Worm (Caenorhabditis elegans) whole organism, L1 larva: Measurements from ENCODE around the gene irld-44.
"Not testable (repeated sequence)": the region's sequence is repeated elsewhere in the genome, so short reads cannot be mapped to it uniquely, and the experiment has no call there.

Source experiments
- aly-2 ChIP-seq: fragments of 150-350 bp; optimal IDR thresholded peaks from 2 replicates; lab custom pipeline; 2014; ENCODE audit warnings: missing biosample characterization, missing genetic modification characterization
- ceh-82 ChIP-seq, 3 experiments: fragments of 150-350 bp in 1 of 3; sonication (generic microtip) in 2 of 3; optimal IDR thresholded peaks; 2 replicates each; lab custom pipeline; 2014 to 2017; ENCODE audit warnings: missing biosample characterization in 3 of 3, missing genetic modification characterization in 3 of 3
- ces-1 ChIP-seq: fragments of 150-350 bp; optimal IDR thresholded peaks from 2 replicates; lab custom pipeline; 2014; ENCODE audit warnings: missing biosample characterization, missing genetic modification reagents, missing genetic modification characterization
- dsc-1 ChIP-seq: sonication (generic microtip); optimal IDR thresholded peaks from 2 replicates; lab custom pipeline; 2016; ENCODE audit warnings: mild to moderate bottlenecking, missing genetic modification characterization, missing compliant biosample characterization
- elt-2 ChIP-seq: sonication (generic microtip); optimal IDR thresholded peaks from 2 replicates; lab custom pipeline; 2016; ENCODE audit warnings: missing genetic modification characterization, mild to moderate bottlenecking, inconsistent platforms, missing compliant biosample characterization, missing genetic modification reagents
- nhr-71 ChIP-seq: sonication (generic microtip); optimal IDR thresholded peaks from 2 replicates; lab custom pipeline; 2016; ENCODE audit warnings: mild to moderate bottlenecking, missing genetic modification characterization, moderate library complexity, missing compliant biosample characterization
- snpc-4 ChIP-seq: fragments of 150-350 bp; optimal IDR thresholded peaks from 2 replicates; lab custom pipeline; 2014; ENCODE audit warnings: missing biosample characterization, missing genetic modification characterization
- unc-130 ChIP-seq: fragments of 150-350 bp; optimal IDR thresholded peaks from 2 replicates; lab custom pipeline; 2017; ENCODE audit warnings: missing biosample characterization, missing genetic modification characterization, inconsistent platforms

DNA sequence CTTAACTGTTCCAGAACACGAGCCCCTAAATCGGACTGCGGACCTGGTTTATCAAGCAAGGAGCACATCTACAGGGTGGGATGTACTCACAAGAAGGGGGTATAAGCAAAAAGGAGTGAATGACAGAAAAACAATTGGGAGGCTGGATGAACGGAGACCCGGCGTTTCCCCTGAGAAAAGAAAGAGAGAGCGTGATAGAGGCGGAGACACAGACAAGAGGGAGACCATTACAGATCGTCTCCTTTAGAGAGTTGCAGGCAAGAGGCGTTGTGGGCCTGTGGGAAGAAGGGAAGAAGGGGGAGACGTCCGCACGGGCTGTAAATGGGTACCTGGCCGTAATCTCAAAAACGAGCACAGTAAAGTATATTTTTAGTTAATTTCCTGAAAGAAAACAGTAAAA lies 42.7 kb downstream of the irld-44 start, which contains the start of gene Y46H3C.7:
- not testable (repeated sequence) for TF ChIP-seq ces-1 (GFP tag; lab: Kevin White, UChicago); snpc-4 (tag; lab: Kevin White, UChicago); aly-2 (tag; lab: Kevin White, UChicago); dsc-1 (tag; lab: Kevin White, UChicago); unc-130 (tag; lab: Kevin White, UChicago); nhr-71; elt-2; ceh-82 (tag; optimal IDR thresholded peaks at IDR 0.05; lab: Kevin White, UChicago)
